Fruit fly (Drosophila melanogaster) whole organism, prepupa: ENCODE data around the gene CG7430.

Source experiments
- CG15336 ChIP-seq: fragments of 200-800 bp; sonication (Bioruptor generic); IDR thresholded peaks from 2 replicates; pipeline ENCODE4 v1.3.6; 2022; ENCODE audit warnings: missing biosample characterization, missing genetic modification characterization
- Smox ChIP-seq: fragments of 200-800 bp; sonication (Bioruptor generic); optimal IDR thresholded peaks from 3 replicates; lab custom pipeline; 2016; ENCODE audit warnings: missing biosample characterization, missing genetic modification characterization
- acj6 ChIP-seq: fragments of 200-800 bp; sonication (Bioruptor generic); optimal IDR thresholded peaks from 3 replicates; lab custom pipeline; 2016; ENCODE audit warnings: missing biosample characterization, missing genetic modification characterization
- dsx ChIP-seq: fragments of 200-800 bp; optimal IDR thresholded peaks from 3 replicates; lab custom pipeline; 2019; ENCODE audit warnings: missing biosample characterization, mild to moderate bottlenecking, missing genetic modification characterization, moderate library complexity; ENCODE audit not compliant: poor library complexity, severe bottlenecking
- fkh ChIP-seq: fragments of 200-800 bp; sonication (Bioruptor generic); optimal IDR thresholded peaks from 3 replicates; lab custom pipeline; 2017; ENCODE audit warnings: missing biosample characterization, mild to moderate bottlenecking, missing genetic modification characterization, moderate library complexity
- svp ChIP-seq: fragments of 200-800 bp; sonication (Bioruptor generic); peaks from one replicate; lab custom pipeline; 2016; ENCODE audit warnings: missing biosample characterization, missing genetic modification characterization

dm6 chr3L:17846982-17847355 lies 253 bp downstream of the CG7430 start:
- no peak for TF ChIP-seq svp (GFP tag; lab: Kevin White, UChicago)
- TF ChIP-seq dsx (GFP tag; lab: Kevin White, UChicago) = no peak
- TF ChIP-seq CG15336 (GFP tag; lab: Robert Waterston, UW) = no peak
- no peak for TF ChIP-seq fkh (GFP tag; lab: Kevin White, UChicago)
- no peak for TF ChIP-seq acj6
- TF ChIP-seq Smox (GFP tag; lab: Kevin White, UChicago) = no peak
